Worm (Caenorhabditis elegans) whole organism, L4 larva: ENCODE data around the gene hda-4.

Experiments used
- T20F7.1 ChIP-seq: fragments of 200-800 bp; sonication (Bioruptor generic); optimal IDR thresholded peaks from 2 replicates; lab custom pipeline; 2018; ENCODE audit warnings: mild to moderate bottlenecking, missing genetic modification characterization, missing compliant biosample characterization
- aly-2 ChIP-seq: sonication (generic microtip); optimal IDR thresholded peaks from 2 replicates; lab custom pipeline; 2018; ENCODE audit warnings: missing biosample characterization, missing genetic modification characterization
- daf-16 ChIP-seq, 3 experiments: sonication (generic microtip); optimal IDR thresholded peaks; 2 replicates each; lab custom pipeline; 2016 to 2017; ENCODE audit warnings: missing genetic modification characterization in 3 of 3, missing genetic modification reagents in 3 of 3, mild to moderate bottlenecking in 2 of 3, missing compliant biosample characterization in 2 of 3, missing biosample characterization in 1 of 3, moderate library complexity in 1 of 3
- hif-1 ChIP-seq, 2 experiments: sonication (generic microtip); optimal IDR thresholded peaks; 2 replicates each; lab custom pipeline; 2016 to 2017; ENCODE audit warnings: missing compliant biosample characterization in 2 of 2, missing genetic modification characterization in 2 of 2, missing genetic modification reagents in 2 of 2, missing genotype in 2 of 2, mild to moderate bottlenecking in 1 of 2
- mdl-1 ChIP-seq, 2 experiments: fragments of 150-350 bp in 1 of 2; sonication (generic microtip) in 1 of 2; optimal IDR thresholded peaks; 2 replicates each; lab custom pipeline; 2014 to 2017; ENCODE audit warnings: missing biosample characterization in 2 of 2, missing genetic modification characterization in 2 of 2
- nhr-25 ChIP-seq: sonication (generic microtip); optimal IDR thresholded peaks from 2 replicates; lab custom pipeline; 2017; ENCODE audit warnings: missing genetic modification characterization, mild to moderate bottlenecking, missing compliant biosample characterization, antibody characterized with exemption, moderate library complexity, borderline replicate concordance; ENCODE audit not compliant: insufficient read depth
- sdz-12 ChIP-seq: fragments of 200-800 bp; sonication (Bioruptor generic); optimal IDR thresholded peaks from 2 replicates; lab custom pipeline; 2018; ENCODE audit warnings: mild to moderate bottlenecking, missing genetic modification characterization, missing compliant biosample characterization
- skn-1 ChIP-seq: fragments of 150-350 bp; optimal IDR thresholded peaks from 2 replicates; lab custom pipeline; 2014; ENCODE audit warnings: missing biosample characterization, missing genetic modification characterization
- snpc-4 ChIP-seq: fragments of 150-350 bp; optimal IDR thresholded peaks from 2 replicates; lab custom pipeline; 2014; ENCODE audit warnings: missing biosample characterization, missing genetic modification characterization

- TF ChIP-seq hif-1 (tag; optimal IDR thresholded peaks at IDR 0.05; lab: Kevin White, UChicago), result no peak
- TF ChIP-seq nhr-25 (tag; lab: Kevin White, UChicago), result no peak
- no peak for TF ChIP-seq T20F7.1 (GFP tag; lab: Kevin White, UChicago)
- TF ChIP-seq mdl-1 (tag; optimal IDR thresholded peaks at IDR 0.05; lab: Kevin White, UChicago), result no peak
- no peak for TF ChIP-seq sdz-12 (GFP tag; lab: Kevin White, UChicago)
- no peak for TF ChIP-seq skn-1 (tag; lab: Kevin White, UChicago)
- TF ChIP-seq snpc-4 (tag; lab: Kevin White, UChicago), result no peak
- no peak for TF ChIP-seq aly-2 (tag; lab: Kevin White, UChicago)
- TF ChIP-seq daf-16 (GFP tag; optimal IDR thresholded peaks at IDR 0.05; lab: Kevin White, UChicago), result no peak
- TF ChIP-seq daf-16 (tag; optimal IDR thresholded peaks at IDR 0.05; lab: Kevin White, UChicago), result no peak
These were observed 53.5 kb downstream of the hda-4 start, which contains the start of gene T01C8.3 for ce11 chrX:16782797-16783259.
